Fruit fly (Drosophila melanogaster): Measurements from ENCODE around the gene Mur89F.

The Mur89F gene

DNA sequence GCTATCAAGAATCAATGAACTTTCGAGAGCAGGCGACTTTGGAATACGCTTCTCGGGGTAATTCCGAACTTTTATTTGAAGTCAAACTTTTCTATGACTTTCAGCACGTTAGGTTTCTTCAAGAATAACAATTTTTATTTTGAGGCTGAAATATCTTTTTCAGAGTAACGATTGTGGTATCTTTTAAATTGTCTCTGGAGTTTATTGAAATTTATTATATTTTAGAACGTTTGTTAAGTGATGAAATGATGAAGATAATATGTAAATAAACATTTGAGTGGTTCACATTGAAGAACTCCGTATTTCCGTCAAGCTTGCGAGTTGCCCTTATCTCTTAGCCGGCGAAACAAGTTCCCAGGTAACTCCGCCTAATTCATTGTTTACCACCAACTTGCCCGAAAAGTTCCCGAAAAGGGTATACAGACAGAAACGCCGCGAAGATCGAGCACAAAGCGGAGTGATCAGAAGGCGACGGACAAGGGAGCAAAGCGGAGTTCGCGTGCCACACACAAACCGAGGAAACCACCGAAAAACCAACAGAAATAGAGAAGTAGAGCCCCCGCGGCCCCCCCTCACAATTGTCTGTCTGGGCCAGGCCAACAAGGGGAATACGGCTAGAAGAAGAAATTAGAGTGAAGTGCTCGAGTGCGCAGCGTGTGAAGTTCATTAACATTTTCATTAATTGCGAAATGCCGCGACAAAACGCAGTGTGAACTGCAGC lies 84.2 kb downstream of the Mur89F start (continued):
- TF ChIP-seq tio (GFP tag; optimal IDR thresholded peaks at IDR 0.05) (peak; percentile 17), row (GFP tag; IDR thresholded peaks at IDR 0.05) (peak; percentile 53; the same call in 2 of the 3 replicates), unpg (GFP tag; optimal IDR thresholded peaks at IDR 0.05) (peak; percentile 28), otp (GFP tag; IDR thresholded peaks at IDR 0.05) (0 out of 3 replicates have a peak, but pooled peaks have one; percentile 35), CG16863 (GFP tag; optimal IDR thresholded peaks at IDR 0.05) (no peak), Optix (GFP tag; IDR thresholded peaks at IDR 0.05) (0 out of 3 replicates have a peak, but pooled peaks have one; percentile 35), lola (GFP tag; optimal IDR thresholded peaks at IDR 0.05) (peak in 1 of 3 experiments; percentile 60), Sox100B (GFP tag; optimal IDR thresholded peaks at IDR 0.05) (peak; percentile 12), Blimp-1 (GFP tag; optimal IDR thresholded peaks at IDR 0.05) (peak; percentile 39), gsb-n (tag; optimal IDR thresholded peaks at IDR 0.05) (peak; percentile 42), CoRest (tag; optimal IDR thresholded peaks at IDR 0.05) (peak; percentile 26), hth (optimal IDR thresholded peaks at IDR 0.05) (no peak), kay (GFP tag; optimal IDR thresholded peaks at IDR 0.05) (no peak), CG7556 (GFP tag; optimal IDR thresholded peaks at IDR 0.05) (peak; percentile 31), CG12104 (GFP tag; optimal IDR thresholded peaks at IDR 0.05) (no peak), phol (tag; optimal IDR thresholded peaks at IDR 0.05) (peak; percentile 44), CG14710 (tag; optimal IDR thresholded peaks at IDR 0.05) (peak; percentile 22), Sox102F (GFP tag; optimal IDR thresholded peaks at IDR 0.05) (peak; percentile 23), pum (GFP tag; optimal IDR thresholded peaks at IDR 0.05) (peak; percentile 8), oc (tag; optimal IDR thresholded peaks at IDR 0.05) (no peak), sc (optimal IDR thresholded peaks at IDR 0.05) (no peak), sc (GFP tag; optimal IDR thresholded peaks at IDR 0.05) (peak; percentile 23), crol (GFP tag; IDR thresholded peaks at IDR 0.05) (peak; percentile 85), CG11504 (tag; optimal IDR thresholded peaks at IDR 0.05) (peak; percentile 19), CG31441 (GFP tag; IDR thresholded peaks at IDR 0.05) (0 out of 2 replicates have a peak, but pooled peaks have one; percentile 25), Hr78 (GFP tag; optimal IDR thresholded peaks at IDR 0.05) (no peak), Lpt (GFP tag; optimal IDR thresholded peaks at IDR 0.05) (no peak), fd3F (GFP tag; optimal IDR thresholded peaks at IDR 0.05) (no peak), Stat92E (GFP tag; optimal IDR thresholded peaks at IDR 0.05) (peak in 1 of 3 experiments; percentile 48), Xrp1 (GFP tag; IDR thresholded peaks at IDR 0.05) (peak; percentile 58; the same call in 1 of the 2 replicates), CG4404 (GFP tag; IDR thresholded peaks at IDR 0.05) (no peak), Oli (tag; optimal IDR thresholded peaks at IDR 0.05) (peak; percentile 22), chif (GFP tag; optimal IDR thresholded peaks at IDR 0.05) (peak in 1 of 2 experiments; percentile 6), chn (GFP tag; optimal IDR thresholded peaks at IDR 0.05) (peak; percentile 19), ara (GFP tag; IDR thresholded peaks at IDR 0.05) (0 out of 2 replicates have a peak, but pooled peaks have one; percentile 34), Hsf (GFP tag; optimal IDR thresholded peaks at IDR 0.05) (peak; percentile 11), CG2202 (tag; optimal IDR thresholded peaks at IDR 0.05) (peak; percentile 27), CG10979 (tag; optimal IDR thresholded peaks at IDR 0.05) (peak; percentile 62), bsh (GFP tag; optimal IDR thresholded peaks at IDR 0.05) (peak in 1 of 2 experiments; percentile 55), CG16815 (GFP tag; optimal IDR thresholded peaks at IDR 0.05) (peak; percentile 7), D (optimal IDR thresholded peaks at IDR 0.05) (no peak), D (GFP tag; optimal IDR thresholded peaks at IDR 0.05) (peak; percentile 30), CG12769 (tag; optimal IDR thresholded peaks at IDR 0.05) (peak; percentile 7), CG18262 (tag; optimal IDR thresholded peaks at IDR 0.05) (peak; percentile 75), NK7.1 (GFP tag; optimal IDR thresholded peaks at IDR 0.05) (no peak), CG11085 (GFP tag; IDR thresholded peaks at IDR 0.05) (no peak), CG8924 (tag; optimal IDR thresholded peaks at IDR 0.05) (peak; percentile 12), psq (GFP tag; optimal IDR thresholded peaks at IDR 0.05) (peak; percentile 80)
